Worm (Caenorhabditis elegans): Measurements from ENCODE around the gene F08G2.8.

F08G2.8 gene

DNA sequence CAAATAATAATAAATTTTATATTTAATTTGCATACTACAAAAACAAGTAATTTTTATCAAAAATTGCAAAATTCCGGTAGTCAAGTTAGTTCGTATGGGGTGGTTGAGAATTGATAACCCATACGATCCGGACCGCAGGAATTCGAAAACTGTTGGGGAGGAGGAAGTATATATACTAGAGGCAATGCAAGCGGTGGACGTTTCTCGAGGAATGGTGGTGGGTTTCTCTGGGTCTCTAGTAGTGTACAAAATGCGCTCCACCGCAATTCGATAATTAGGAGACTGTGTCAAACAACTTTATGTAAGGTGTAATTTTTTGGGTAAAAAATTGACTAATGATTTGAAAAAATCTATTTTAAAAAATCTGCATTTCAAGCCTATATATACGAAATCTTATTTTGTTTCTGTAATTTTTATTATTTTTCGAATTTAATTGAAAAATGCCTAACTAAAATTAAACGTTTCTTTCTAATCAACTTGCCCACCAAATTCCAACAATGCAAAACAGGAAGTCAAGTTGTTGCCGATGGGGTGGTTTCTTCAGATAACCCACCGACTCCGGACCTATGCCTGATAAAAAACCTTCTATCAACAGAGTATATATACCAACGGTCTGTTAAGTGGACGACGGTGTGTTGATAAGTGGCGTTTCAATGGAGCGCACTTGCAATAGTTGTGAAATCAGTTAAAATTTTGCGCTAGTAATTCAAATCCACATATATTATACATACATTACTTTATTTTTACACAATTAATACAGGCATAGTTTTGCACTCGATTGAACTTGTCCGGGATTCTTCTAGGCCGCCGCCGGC lies 17.5 kb upstream of the F08G2.8 start (continued):
- TF ChIP-seq pbrm-1 (GFP tag; IDR thresholded peaks at IDR 0.05) (peak; percentile 71), ztf-22 (GFP tag; optimal IDR thresholded peaks at IDR 0.05) (peak; percentile 52), attf-6 (GFP tag; IDR thresholded peaks at IDR 0.05) (peak; percentile 67), F10E7.11 (tag; optimal IDR thresholded peaks at IDR 0.05) (no peak), C17E4.6 (GFP tag; IDR thresholded peaks at IDR 0.05) (no peak), ztf-25 (GFP tag; IDR thresholded peaks at IDR 0.05) (0 out of 2 replicates have a peak, but pooled peaks have one; percentile 44), F39B2.1 (GFP tag; IDR thresholded peaks at IDR 0.05) (no peak), bed-1 (GFP tag; IDR thresholded peaks at IDR 0.05) (no peak), dox-1 (GFP tag; IDR thresholded peaks at IDR 0.05) (peak; percentile 76; the same call in 1 of the 2 replicates), Y53F4B.3 (GFP tag; IDR thresholded peaks at IDR 0.05) (no peak), F49E8.2 (tag; optimal IDR thresholded peaks at IDR 0.05; ENCODE audit: insufficient read depth) (no peak), xnd-1 (tag; optimal IDR thresholded peaks at IDR 0.05) (no peak), rpc-1 (optimal IDR thresholded peaks at IDR 0.05) (peak; percentile 79), rpc-1 (tag; optimal IDR thresholded peaks at IDR 0.05) (peak; percentile 78), cebp-2 (GFP tag; IDR thresholded peaks at IDR 0.05) (0 out of 2 replicates have a peak, but pooled peaks have one; percentile 69), F22D6.2 (tag; optimal IDR thresholded peaks at IDR 0.05) (peak; percentile 66), fkh-3 (tag; optimal IDR thresholded peaks at IDR 0.05) (peak; percentile 28), efl-1 (GFP tag; optimal IDR thresholded peaks at IDR 0.05) (no peak), snpc-4 (GFP tag; optimal IDR thresholded peaks at IDR 0.05) (peak; percentile 97), snpc-4 (tag; optimal IDR thresholded peaks at IDR 0.05) (peak; percentile 98 to 100 (median 100)), akir-1 (GFP tag; optimal IDR thresholded peaks at IDR 0.05) (no peak), C06A6.2 (GFP tag; conservative IDR thresholded peaks at IDR 0.05) (peak; percentile 85), F57C9.4 (tag; optimal IDR thresholded peaks at IDR 0.05) (no peak), madf-10 (tag; optimal IDR thresholded peaks at IDR 0.05) (peak; percentile 65), nfya-2 (GFP tag; IDR thresholded peaks at IDR 0.05) (0 out of 2 replicates have a peak, but pooled peaks have one; percentile 41), tlf-1 (GFP tag; optimal IDR thresholded peaks at IDR 0.05) (peak; percentile 40), cebp-1 (GFP tag; IDR thresholded peaks at IDR 0.05) (peak; percentile 84), cebp-1 (tag; optimal IDR thresholded peaks at IDR 0.05) (peak; percentile 90), ekl-4 (GFP tag; IDR thresholded peaks at IDR 0.05) (peak; percentile 63), D2030.7 (GFP tag; IDR thresholded peaks at IDR 0.05) (peak; percentile 41), ztf-3 (GFP tag; optimal IDR thresholded peaks at IDR 0.05) (peak; percentile 14), K11D2.4 (GFP tag; IDR thresholded peaks at IDR 0.05) (peak; percentile 67), rec-8 (tag; optimal IDR thresholded peaks at IDR 0.05) (no peak), unc-130 (GFP tag; optimal IDR thresholded peaks at IDR 0.05) (peak; percentile 16), snpc-3.4 (tag; optimal IDR thresholded peaks at IDR 0.05) (no peak), die-1 (tag; optimal IDR thresholded peaks at IDR 0.05) (peak; percentile 58), Y79H2A.3 (GFP tag; conservative IDR thresholded peaks at IDR 0.05) (no peak), lsl-1 (GFP tag; optimal IDR thresholded peaks at IDR 0.05) (peak; percentile 5), athp-1 (tag; optimal IDR thresholded peaks at IDR 0.05) (peak; percentile 54), mxl-1 (tag; optimal IDR thresholded peaks at IDR 0.05) (no peak), madf-3 (GFP tag; IDR thresholded peaks at IDR 0.05) (0 out of 2 replicates have a peak, but pooled peaks have one; percentile 46), repo-1 (tag; optimal IDR thresholded peaks at IDR 0.05) (peak; percentile 77), mel-28 (tag; optimal IDR thresholded peaks at IDR 0.05; ENCODE audit: borderline replicate concordance) (peak; percentile 54), mcd-1 (GFP tag; IDR thresholded peaks at IDR 0.05) (peak; percentile 90), ztf-18 (tag; optimal IDR thresholded peaks at IDR 0.05) (peak; percentile 39), ceh-79 (tag; optimal IDR thresholded peaks at IDR 0.05) (no peak), hlh-26 (GFP tag; conservative IDR thresholded peaks at IDR 0.05) (no peak), him-1 (tag; optimal IDR thresholded peaks at IDR 0.05) (peak; percentile 55)
